Fruit fly (Drosophila melanogaster): ENCODE measurements around the gene Neurochondrin.

DNA sequence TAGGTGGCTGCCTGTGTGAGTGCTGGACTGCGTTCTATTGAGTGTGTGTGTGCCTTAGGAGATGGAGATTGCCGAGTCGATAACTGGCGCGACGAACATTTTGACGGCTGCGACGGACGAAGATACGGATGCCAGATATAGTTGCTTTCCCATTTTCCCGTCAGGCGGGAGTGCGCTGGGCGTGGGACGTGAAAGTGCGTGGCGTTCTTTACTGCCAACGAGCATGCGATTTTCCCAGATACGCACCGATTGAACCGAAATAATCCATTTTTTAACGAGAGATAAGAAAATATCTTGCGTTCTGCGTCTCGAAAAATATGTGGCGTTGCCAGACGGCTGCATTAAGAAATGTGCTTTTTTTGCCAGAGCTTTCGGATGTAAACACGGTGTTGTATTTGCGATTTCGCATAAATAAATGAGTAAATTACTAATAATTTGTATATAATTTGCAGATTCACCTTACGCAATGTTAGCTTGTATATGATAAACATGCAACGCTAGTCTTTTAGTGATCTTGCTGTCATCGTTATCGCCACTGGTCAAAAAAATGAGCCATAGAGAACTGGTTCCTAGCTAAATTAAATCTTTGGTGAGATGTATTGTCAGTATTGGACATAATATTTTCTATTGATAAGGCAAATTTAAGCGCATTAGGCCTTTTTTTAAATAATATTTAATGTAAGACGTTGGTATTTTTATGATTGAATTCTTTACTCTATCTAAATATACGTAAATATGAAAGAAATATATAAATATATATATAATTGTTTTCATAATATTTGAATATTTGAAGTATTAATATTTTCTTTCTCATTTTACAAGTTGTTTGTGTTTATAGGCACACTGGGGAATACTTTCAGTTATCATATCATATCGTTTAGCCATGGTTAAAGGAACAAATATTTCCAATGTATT is 11.8 kb upstream of the Neurochondrin start, which contains the start of gene CG9727:
- TF ChIP-seq fd85E (GFP tag; optimal IDR thresholded peaks at IDR 0.05) (no peak), CG11762 (GFP tag; optimal IDR thresholded peaks at IDR 0.05; ENCODE audit: insufficient read depth) (no peak)
